Worm (Caenorhabditis elegans) whole organism, mixed stage, embryonic: Measurements from ENCODE around the gene srx-28.

ENCODE experiments used
- M03D4.4 ChIP-seq: sonication (generic microtip); optimal IDR thresholded peaks from 2 replicates; lab custom pipeline; 2017; ENCODE audit warnings: mild to moderate bottlenecking, missing genetic modification characterization, missing compliant biosample characterization
- blmp-1 ChIP-seq: fragments of 150-350 bp; optimal IDR thresholded peaks from 2 replicates; lab custom pipeline; 2014; ENCODE audit warnings: missing biosample characterization, missing genetic modification characterization
- ceh-83 ChIP-seq: fragments of 200-800 bp; sonication (Bioruptor generic); optimal IDR thresholded peaks from 2 replicates; lab custom pipeline; 2018; ENCODE audit warnings: mild to moderate bottlenecking, missing genetic modification characterization, missing compliant biosample characterization
- ces-1 ChIP-seq: fragments of 150-350 bp; optimal IDR thresholded peaks from 2 replicates; lab custom pipeline; 2014; ENCODE audit warnings: missing biosample characterization, missing genetic modification reagents, missing genetic modification characterization
- cnd-1 ChIP-seq: fragments of 200-800 bp; sonication (Bioruptor generic); optimal IDR thresholded peaks from 2 replicates; lab custom pipeline; 2018; ENCODE audit warnings: mild to moderate bottlenecking, missing genetic modification characterization, missing compliant biosample characterization
- drap-1 ChIP-seq: fragments of 200-800 bp; sonication (Bioruptor generic); optimal IDR thresholded peaks from 3 replicates; lab custom pipeline; 2018; ENCODE audit warnings: mild to moderate bottlenecking, missing genetic modification characterization, missing compliant biosample characterization
- elt-1 ChIP-seq: sonication (generic microtip); optimal IDR thresholded peaks from 2 replicates; lab custom pipeline; 2017; ENCODE audit warnings: missing genetic modification characterization, mild to moderate bottlenecking, missing compliant biosample characterization, antibody characterized with exemption, moderate library complexity, borderline replicate concordance; ENCODE audit not compliant: insufficient read depth
- elt-3 ChIP-seq: fragments of 150-350 bp; optimal IDR thresholded peaks from 2 replicates; lab custom pipeline; 2014; ENCODE audit warnings: missing biosample characterization, missing genetic modification characterization
- flh-1 ChIP-seq: fragments of 200-800 bp; sonication (Bioruptor generic); optimal IDR thresholded peaks from 2 replicates; lab custom pipeline; 2018; ENCODE audit warnings: mild to moderate bottlenecking, missing genetic modification characterization, moderate library complexity, missing compliant biosample characterization
- ham-2 ChIP-seq: fragments of 200-800 bp; sonication (Bioruptor generic); optimal IDR thresholded peaks from 2 replicates; lab custom pipeline; 2018; ENCODE audit warnings: mild to moderate bottlenecking, missing genetic modification characterization, missing compliant biosample characterization
- hlh-1 ChIP-seq: fragments of 150-350 bp; optimal IDR thresholded peaks from 2 replicates; lab custom pipeline; 2014; ENCODE audit warnings: missing biosample characterization, missing genetic modification reagents, missing genetic modification characterization
- lin-13 ChIP-seq: fragments of 150-350 bp; optimal IDR thresholded peaks from 2 replicates; lab custom pipeline; 2014; ENCODE audit warnings: missing biosample characterization, missing genetic modification characterization
- lin-32 ChIP-seq: fragments of 200-800 bp; sonication (Bioruptor generic); optimal IDR thresholded peaks from 2 replicates; lab custom pipeline; 2018; ENCODE audit warnings: mild to moderate bottlenecking, missing genetic modification characterization, missing compliant biosample characterization
- lsy-2 ChIP-seq: fragments of 150-350 bp; optimal IDR thresholded peaks from 2 replicates; lab custom pipeline; 2014; ENCODE audit warnings: missing biosample characterization, missing genetic modification characterization
- mab-5 ChIP-seq: fragments of 150-350 bp; optimal IDR thresholded peaks from 2 replicates; lab custom pipeline; 2014; ENCODE audit warnings: missing biosample characterization, missing genetic modification characterization
- mep-1 ChIP-seq: fragments of 150-350 bp; optimal IDR thresholded peaks from 2 replicates; lab custom pipeline; 2017; ENCODE audit warnings: missing biosample characterization, missing genetic modification reagents, missing genetic modification characterization, inconsistent platforms
- mls-2 ChIP-seq: sonication (generic microtip); optimal IDR thresholded peaks from 2 replicates; lab custom pipeline; 2016; ENCODE audit warnings: mild to moderate bottlenecking, missing genetic modification characterization, moderate library complexity, missing compliant biosample characterization
- nhr-12 ChIP-seq: fragments of 150-350 bp; optimal IDR thresholded peaks from 2 replicates; lab custom pipeline; 2014; ENCODE audit warnings: missing biosample characterization, missing genetic modification characterization
- nhr-2 ChIP-seq: fragments of 150-350 bp; optimal IDR thresholded peaks from 2 replicates; lab custom pipeline; 2014; ENCODE audit warnings: missing biosample characterization, missing genetic modification characterization
- nhr-237 ChIP-seq: fragments of 150-350 bp; optimal IDR thresholded peaks from 2 replicates; lab custom pipeline; 2014; ENCODE audit warnings: missing biosample characterization, missing genetic modification characterization
- nhr-28 ChIP-seq: fragments of 150-350 bp; optimal IDR thresholded peaks from 2 replicates; lab custom pipeline; 2014; ENCODE audit warnings: missing biosample characterization, missing genetic modification characterization
- nhr-76 ChIP-seq: sonication (generic microtip); optimal IDR thresholded peaks from 2 replicates; lab custom pipeline; 2017; ENCODE audit warnings: missing biosample characterization, missing genetic modification characterization
- pha-4 ChIP-seq: fragments of 150-350 bp; optimal IDR thresholded peaks from 2 replicates; lab custom pipeline; 2018; ENCODE audit warnings: missing biosample characterization, missing genetic modification reagents, missing genetic modification characterization
- sem-2 ChIP-seq: fragments of 200-800 bp; sonication (Bioruptor generic); optimal IDR thresholded peaks from 2 replicates; lab custom pipeline; 2018; ENCODE audit warnings: mild to moderate bottlenecking, missing genetic modification characterization, missing compliant biosample characterization
- snpc-4 ChIP-seq: fragments of 150-350 bp; optimal IDR thresholded peaks from 2 replicates; lab custom pipeline; 2014; ENCODE audit warnings: missing biosample characterization, missing genetic modification characterization
- sptf-1 ChIP-seq: sonication (generic microtip); optimal IDR thresholded peaks from 2 replicates; lab custom pipeline; 2017; ENCODE audit warnings: mild to moderate bottlenecking, missing genetic modification characterization, moderate library complexity, missing compliant biosample characterization
- tbx-8 ChIP-seq: fragments of 200-800 bp; sonication (Bioruptor generic); optimal IDR thresholded peaks from 2 replicates; lab custom pipeline; 2018; ENCODE audit warnings: mild to moderate bottlenecking, missing genetic modification characterization, moderate library complexity, missing compliant biosample characterization
- unc-120 ChIP-seq: sonication (generic microtip); optimal IDR thresholded peaks from 2 replicates; lab custom pipeline; 2017; ENCODE audit warnings: missing genetic modification characterization, missing compliant biosample characterization; ENCODE audit not compliant: poor library complexity, severe bottlenecking
- unc-39 ChIP-seq: fragments of 150-350 bp; optimal IDR thresholded peaks from 2 replicates; lab custom pipeline; 2014; ENCODE audit warnings: missing biosample characterization, missing genetic modification characterization
- unc-62 ChIP-seq: fragments of 150-350 bp; optimal IDR thresholded peaks from 2 replicates; lab custom pipeline; 2014; ENCODE audit warnings: missing biosample characterization, missing genetic modification reagents, missing genetic modification characterization
- zip-8 ChIP-seq: fragments of 150-350 bp; optimal IDR thresholded peaks from 2 replicates; lab custom pipeline; 2014; ENCODE audit warnings: missing biosample characterization, missing genetic modification characterization
- ztf-11 ChIP-seq: fragments of 150-350 bp; optimal IDR thresholded peaks from 2 replicates; lab custom pipeline; 2014; ENCODE audit warnings: missing biosample characterization, missing genetic modification characterization

srx-28 gene

ce11 chrV:2739607-2740006 is 17.5 kb downstream of the srx-28 start:
- no peak for TF ChIP-seq ztf-11 (tag; lab: Kevin White, UChicago)
- no peak for TF ChIP-seq elt-1 (tag; lab: Kevin White, UChicago)
- no peak for TF ChIP-seq lin-13 (tag; lab: Kevin White, UChicago)
- TF ChIP-seq nhr-12 (tag; lab: Kevin White, UChicago) = no peak
- TF ChIP-seq mab-5 (tag; lab: Kevin White, UChicago) = no peak
- TF ChIP-seq M03D4.4 (tag; lab: Kevin White, UChicago) = no peak
- TF ChIP-seq lsy-2 (tag; lab: Kevin White, UChicago) = no peak
- no peak for TF ChIP-seq ham-2 (GFP tag; lab: Kevin White, UChicago)
- TF ChIP-seq sptf-1 = no peak
- TF ChIP-seq drap-1 (GFP tag; lab: Kevin White, UChicago) = no peak
- no peak for TF ChIP-seq elt-3 (tag; lab: Kevin White, UChicago)
- TF ChIP-seq nhr-237 (tag; lab: Kevin White, UChicago) = no peak
- TF ChIP-seq unc-62 (GFP tag; lab: Kevin White, UChicago) = no peak
- TF ChIP-seq blmp-1 (tag; lab: Kevin White, UChicago) = no peak
- TF ChIP-seq ces-1 = no peak
- no peak for TF ChIP-seq hlh-1 (tag; lab: Kevin White, UChicago)
- no peak for TF ChIP-seq unc-39 (tag; lab: Kevin White, UChicago)
- TF ChIP-seq ceh-83 (GFP tag; lab: Kevin White, UChicago) = no peak
- no peak for TF ChIP-seq sem-2 (GFP tag; lab: Kevin White, UChicago)
- TF ChIP-seq lin-32 = no peak

ce11 chrV:2738174-2738573 is 18.9 kb downstream of the srx-28 start, which contains the start of gene srg-56:
TSS of gene srg-56 (minus strand) at chrV:2738274.
- TF ChIP-seq ceh-83 (GFP tag; lab: Kevin White, UChicago) (no peak), ham-2 (GFP tag; lab: Kevin White, UChicago) (no peak), blmp-1 (tag; lab: Kevin White, UChicago) (no peak)

ce11 chrV:2734360-2734759 is 22.7 kb downstream of the srx-28 start, which contains the start of gene srg-57:
TSS of gene srg-57 (minus strand) at chrV:2734460.
- no peak for TF ChIP-seq zip-8 (tag; lab: Kevin White, UChicago)
- no peak for TF ChIP-seq sptf-1
- TF ChIP-seq nhr-28 (tag; lab: Kevin White, UChicago) = no peak
- TF ChIP-seq drap-1 (GFP tag; lab: Kevin White, UChicago) = no peak
- TF ChIP-seq pha-4 (tag; lab: Kevin White, UChicago) = no peak
- no peak for TF ChIP-seq lin-13 (tag; lab: Kevin White, UChicago)
- no peak for TF ChIP-seq cnd-1 (tag; lab: Kevin White, UChicago)
- no peak for TF ChIP-seq blmp-1 (tag; lab: Kevin White, UChicago)
- no peak for TF ChIP-seq unc-120 (tag; lab: Kevin White, UChicago)
- no peak for TF ChIP-seq lin-32
- no peak for TF ChIP-seq hlh-1 (tag; lab: Kevin White, UChicago)
- TF ChIP-seq ceh-83 (GFP tag; lab: Kevin White, UChicago) = no peak
- TF ChIP-seq nhr-2 (tag; lab: Kevin White, UChicago) = no peak
- TF ChIP-seq, all 35 proteins: peak for 0

ce11 chrV:2730784-2731480 is 26.1 kb downstream of the srx-28 start, which contains the start of gene dod-3:
TSS of gene dod-3 (minus strand) at chrV:2731098.
- TF ChIP-seq pha-4 (tag; lab: Kevin White, UChicago) (no peak), mep-1 (no peak), unc-39 (tag; lab: Kevin White, UChicago) (no peak), mls-2 (tag; lab: Kevin White, UChicago) (no peak), tbx-8 (GFP tag; lab: Kevin White, UChicago) (no peak), nhr-28 (tag; lab: Kevin White, UChicago) (no peak), zip-8 (tag; lab: Kevin White, UChicago) (no peak), nhr-2 (tag; lab: Kevin White, UChicago) (no peak), sptf-1 (no peak)

ce11 chrV:2728236-2728635 is 28.8 kb downstream of the srx-28 start, which contains the start of gene str-33:
TSS of gene str-33 (plus strand) at chrV:2728536.
- TF ChIP-seq mls-2 (tag; lab: Kevin White, UChicago) (no peak), ztf-11 (tag; lab: Kevin White, UChicago) (no peak), snpc-4 (tag; lab: Kevin White, UChicago) (no peak), flh-1 (no peak), unc-39 (tag; lab: Kevin White, UChicago) (no peak), lin-32 (no peak), nhr-76 (no peak), sem-2 (GFP tag; lab: Kevin White, UChicago) (no peak), tbx-8 (GFP tag; lab: Kevin White, UChicago) (no peak), ces-1 (no peak), unc-120 (tag; lab: Kevin White, UChicago) (no peak), unc-62 (GFP tag; lab: Kevin White, UChicago) (no peak), cnd-1 (tag; lab: Kevin White, UChicago) (no peak), M03D4.4 (tag; lab: Kevin White, UChicago) (no peak), elt-3 (tag; lab: Kevin White, UChicago) (no peak)
